Fruit fly (Drosophila melanogaster) whole organism, prepupa: ENCODE results near the gene CG32081.

Source experiments
- Blimp-1 ChIP-seq: fragments of 200-800 bp; sonication (Bioruptor generic); optimal IDR thresholded peaks from 3 replicates; lab custom pipeline; 2017; ENCODE audit warnings: missing biosample characterization, missing genetic modification characterization, mild to moderate bottlenecking, moderate library complexity, missing genetic modification reagents
- CG10631 ChIP-seq: fragments of 200-800 bp; sonication (Bioruptor generic); optimal IDR thresholded peaks from 2 replicates; lab custom pipeline; 2016; ENCODE audit warnings: missing biosample characterization, missing genetic modification characterization
- CG10669 ChIP-seq: fragments of 200-800 bp; sonication (Bioruptor generic); optimal IDR thresholded peaks from 3 replicates; lab custom pipeline; 2018; ENCODE audit warnings: missing biosample characterization, mild to moderate bottlenecking, missing genetic modification characterization, moderate library complexity
- CG11294 ChIP-seq: fragments of 200-800 bp; sonication (Bioruptor generic); IDR thresholded peaks from 2 replicates; pipeline ENCODE4 v1.3.6; 2022; ENCODE audit warnings: missing biosample characterization, missing genetic modification characterization
- CG11902 ChIP-seq: fragments of 200-800 bp; sonication (Bioruptor generic); optimal IDR thresholded peaks from 3 replicates; lab custom pipeline; 2016; ENCODE audit warnings: missing biosample characterization, missing genetic modification characterization
- CG15336 ChIP-seq: fragments of 200-800 bp; sonication (Bioruptor generic); IDR thresholded peaks from 2 replicates; pipeline ENCODE4 v1.3.6; 2022; ENCODE audit warnings: missing biosample characterization, missing genetic modification characterization
- CG1621 ChIP-seq: fragments of 200-800 bp; sonication (Bioruptor generic); optimal IDR thresholded peaks from 3 replicates; lab custom pipeline; 2018; ENCODE audit warnings: missing biosample characterization, mild to moderate bottlenecking, missing genetic modification characterization
- CG3032 ChIP-seq: fragments of 200-800 bp; optimal IDR thresholded peaks from 2 replicates; lab custom pipeline; 2019; ENCODE audit warnings: missing biosample characterization, mild to moderate bottlenecking, missing genetic modification characterization, moderate library complexity
- CG31627 ChIP-seq: fragments of 200-800 bp; sonication (Bioruptor generic); optimal IDR thresholded peaks from 3 replicates; lab custom pipeline; 2016; ENCODE audit warnings: missing biosample characterization, missing genetic modification characterization
- CG34406 ChIP-seq: fragments of 200-800 bp; sonication (Bioruptor generic); optimal IDR thresholded peaks from 3 replicates; lab custom pipeline; 2016; ENCODE audit warnings: missing biosample characterization, missing genetic modification characterization
- CG3919 ChIP-seq: fragments of 200-800 bp; sonication (Bioruptor generic); optimal IDR thresholded peaks from 3 replicates; lab custom pipeline; 2016; ENCODE audit warnings: missing biosample characterization, missing genetic modification characterization
- CG4318 ChIP-seq: fragments of 200-800 bp; sonication (Bioruptor generic); optimal IDR thresholded peaks from 3 replicates; lab custom pipeline; 2017; ENCODE audit warnings: missing biosample characterization, mild to moderate bottlenecking, missing genetic modification characterization
- CG6163 ChIP-seq: fragments of 200-800 bp; sonication (Bioruptor generic); IDR thresholded peaks from 3 replicates; pipeline ENCODE4 v1.3.6; 2022; ENCODE audit warnings: missing biosample characterization, missing genetic modification characterization
- CG6276 ChIP-seq: fragments of 200-800 bp; sonication (Bioruptor generic); optimal IDR thresholded peaks from 2 replicates; lab custom pipeline; 2017; ENCODE audit warnings: missing biosample characterization, mild to moderate bottlenecking, missing genetic modification characterization
- CG6792 ChIP-seq: fragments of 200-800 bp; sonication (Bioruptor generic); optimal IDR thresholded peaks from 3 replicates; lab custom pipeline; 2016; ENCODE audit warnings: missing biosample characterization, missing genetic modification characterization
- CG6808 ChIP-seq: fragments of 200-800 bp; sonication (Bioruptor generic); optimal IDR thresholded peaks from 3 replicates; lab custom pipeline; 2017; ENCODE audit warnings: missing biosample characterization, missing genetic modification characterization, mild to moderate bottlenecking, moderate library complexity, missing genetic modification reagents
- CG8319 ChIP-seq: fragments of 200-800 bp; sonication (Bioruptor generic); optimal IDR thresholded peaks from 3 replicates; lab custom pipeline; 2016; ENCODE audit warnings: missing biosample characterization, missing genetic modification characterization
- CG8632 ChIP-seq: fragments of 200-800 bp; sonication (Bioruptor generic); optimal IDR thresholded peaks from 3 replicates; lab custom pipeline; 2016; ENCODE audit warnings: missing biosample characterization, missing genetic modification characterization
- Eip75B ChIP-seq: fragments of 200-800 bp; sonication (Bioruptor generic); optimal IDR thresholded peaks from 3 replicates; lab custom pipeline; 2016; ENCODE audit warnings: missing biosample characterization, missing genetic modification characterization
- Eip78C ChIP-seq: fragments of 200-800 bp; sonication (Bioruptor generic); peaks from one replicate; lab custom pipeline; 2016; ENCODE audit warnings: missing biosample characterization, missing genetic modification characterization
- Eip93F ChIP-seq: fragments of 200-800 bp; sonication (Bioruptor generic); optimal IDR thresholded peaks from 2 replicates; lab custom pipeline; 2016; ENCODE audit warnings: missing biosample characterization, mild to moderate bottlenecking, missing genetic modification characterization
- Ets21C ChIP-seq: fragments of 200-800 bp; sonication (Bioruptor generic); optimal IDR thresholded peaks from 3 replicates; lab custom pipeline; 2016; ENCODE audit warnings: missing biosample characterization, missing genetic modification characterization
- Hr38 ChIP-seq: sonication (Bioruptor generic); optimal IDR thresholded peaks from 2 replicates; lab custom pipeline; 2016; ENCODE audit warnings: missing biosample characterization, missing genetic modification characterization
- Hr39 ChIP-seq: fragments of 200-800 bp; sonication (Bioruptor generic); optimal IDR thresholded peaks from 2 replicates; lab custom pipeline; 2016; ENCODE audit warnings: missing biosample characterization, missing genetic modification characterization
- Lpt ChIP-seq: fragments of 200-800 bp; sonication (Bioruptor generic); optimal IDR thresholded peaks from 3 replicates; lab custom pipeline; 2016; ENCODE audit warnings: missing biosample characterization, missing genetic modification characterization
- Met ChIP-seq: fragments of 200-800 bp; sonication (Bioruptor generic); optimal IDR thresholded peaks from 3 replicates; lab custom pipeline; 2016; ENCODE audit warnings: missing biosample characterization, missing genetic modification characterization
- Sox14 ChIP-seq: fragments of 200-800 bp; sonication (Bioruptor generic); optimal IDR thresholded peaks from 3 replicates; lab custom pipeline; 2016; ENCODE audit warnings: missing biosample characterization, missing genetic modification characterization
- Sox15 ChIP-seq: fragments of 200-800 bp; sonication (Bioruptor generic); optimal IDR thresholded peaks from 3 replicates; lab custom pipeline; 2016; ENCODE audit warnings: missing biosample characterization, missing genetic modification characterization
- achi ChIP-seq: fragments of 200-800 bp; sonication (Bioruptor generic); optimal IDR thresholded peaks from 3 replicates; lab custom pipeline; 2016; ENCODE audit warnings: missing biosample characterization, missing genetic modification characterization
- acj6 ChIP-seq: fragments of 200-800 bp; sonication (Bioruptor generic); optimal IDR thresholded peaks from 3 replicates; lab custom pipeline; 2016; ENCODE audit warnings: missing biosample characterization, missing genetic modification characterization
- cyc ChIP-seq: fragments of 200-800 bp; sonication (Bioruptor generic); optimal IDR thresholded peaks from 3 replicates; lab custom pipeline; 2016; ENCODE audit warnings: missing biosample characterization, missing genetic modification characterization
- dsx ChIP-seq: fragments of 200-800 bp; optimal IDR thresholded peaks from 3 replicates; lab custom pipeline; 2019; ENCODE audit warnings: missing biosample characterization, mild to moderate bottlenecking, missing genetic modification characterization, moderate library complexity; ENCODE audit not compliant: poor library complexity, severe bottlenecking
- esn ChIP-seq: fragments of 200-800 bp; sonication (Bioruptor generic); optimal IDR thresholded peaks from 2 replicates; lab custom pipeline; 2016; ENCODE audit warnings: missing biosample characterization, mild to moderate bottlenecking, missing genetic modification characterization, moderate library complexity
- fd59A ChIP-seq: fragments of 200-800 bp; sonication (Bioruptor generic); optimal IDR thresholded peaks from 2 replicates; lab custom pipeline; 2017; ENCODE audit warnings: missing biosample characterization, mild to moderate bottlenecking, missing genetic modification characterization, missing genetic modification reagents
- pdm3 ChIP-seq: fragments of 200-800 bp; sonication (Bioruptor generic); optimal IDR thresholded peaks from 3 replicates; lab custom pipeline; 2016; ENCODE audit warnings: missing biosample characterization, missing genetic modification characterization
- ss ChIP-seq, 2 experiments: fragments of 200-800 bp; sonication (Bioruptor generic); optimal IDR thresholded peaks; 2 replicates in 1 of 2; 3 replicates in 1 of 2; lab custom pipeline; 2017 to 2018; ENCODE audit warnings: mild to moderate bottlenecking in 2 of 2, missing biosample characterization in 2 of 2, missing genetic modification characterization in 2 of 2, moderate library complexity in 1 of 2
- svp ChIP-seq: fragments of 200-800 bp; sonication (Bioruptor generic); peaks from one replicate; lab custom pipeline; 2016; ENCODE audit warnings: missing biosample characterization, missing genetic modification characterization
- vri ChIP-seq: fragments of 200-800 bp; sonication (Bioruptor generic); optimal IDR thresholded peaks from 3 replicates; lab custom pipeline; 2016; ENCODE audit warnings: missing biosample characterization, mild to moderate bottlenecking, missing genetic modification characterization

CG32081 gene

DNA sequence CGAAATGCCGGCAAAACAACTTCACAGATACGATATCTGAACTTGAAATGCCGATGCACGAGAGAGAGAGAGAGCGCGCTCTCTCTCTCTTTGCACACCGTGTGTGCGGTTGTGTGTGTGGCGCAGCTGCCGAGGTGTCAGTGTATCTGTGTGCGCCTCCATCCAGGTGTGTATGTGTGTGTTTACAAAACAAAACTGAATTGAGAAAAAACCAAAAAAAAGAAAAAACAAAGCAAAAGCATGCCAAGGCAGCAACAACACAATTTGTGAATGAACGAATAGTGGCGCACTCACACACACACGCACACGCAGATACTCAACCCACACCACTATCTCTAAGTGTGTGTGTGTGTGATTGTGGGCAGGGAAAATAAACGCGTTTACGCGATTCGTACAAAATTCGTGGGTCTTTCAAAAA lies 17.0 kb upstream of the CG32081 start (continued):
- TF ChIP-seq CG10631 (GFP tag; lab: Kevin White, UChicago), result peak; percentile 71
- TF ChIP-seq Blimp-1, result peak; percentile 41
- TF ChIP-seq Met (GFP tag; lab: Kevin White, UChicago), result peak; percentile 51
- TF ChIP-seq pdm3 (GFP tag; lab: Kevin White, UChicago), result peak; percentile 82
- TF ChIP-seq dsx (GFP tag; lab: Kevin White, UChicago), result peak; percentile 74
- peak; percentile 72 for TF ChIP-seq CG6792
- TF ChIP-seq CG8319 (GFP tag; lab: Kevin White, UChicago), result peak; percentile 76
- TF ChIP-seq Ets21C (GFP tag; lab: Kevin White, UChicago), result peak; percentile 29
- TF ChIP-seq fd59A (GFP tag; lab: Kevin White, UChicago), result peak; percentile 84
- peak; percentile 36 for TF ChIP-seq Eip93F (GFP tag; lab: Kevin White, UChicago)
- peak; percentile 63 for TF ChIP-seq esn
- TF ChIP-seq acj6 (GFP tag; lab: Kevin White, UChicago), result peak; percentile 68
- peak; percentile 79 for TF ChIP-seq Sox14
- TF ChIP-seq vri, result peak; percentile 80
- peak; percentile 23 for TF ChIP-seq cyc (GFP tag; lab: Kevin White, UChicago)
- TF ChIP-seq CG6163, result peak; percentile 99
- TF ChIP-seq achi (GFP tag; lab: Kevin White, UChicago), result peak; percentile 83
- no peak for TF ChIP-seq CG31627
- peak; percentile 93 for TF ChIP-seq CG1621

dm6 chr3L:11011610-11012202 lies 15.7 kb upstream of the CG32081 start:
- TF ChIP-seq CG6808, result no peak

- TF ChIP-seq pdm3 (GFP tag; lab: Kevin White, UChicago) (no peak), Hr39 (GFP tag; lab: Kevin White, UChicago) (no peak), CG8319 (GFP tag; lab: Kevin White, UChicago) (no peak), CG15336 (GFP tag; lab: Robert Waterston, UW) (no peak), CG6808 (no peak), CG6792 (no peak), dsx (GFP tag; lab: Kevin White, UChicago) (no peak), Met (GFP tag; lab: Kevin White, UChicago) (no peak), svp (GFP tag; lab: Kevin White, UChicago) (no peak), Blimp-1 (no peak), cyc (GFP tag; lab: Kevin White, UChicago) (no peak), CG11294 (GFP tag; lab: Robert Waterston, UW) (no peak), fd59A (GFP tag; lab: Kevin White, UChicago) (no peak), Sox15 (GFP tag; lab: Kevin White, UChicago) (no peak), Eip75B (GFP tag; lab: Kevin White, UChicago) (no peak), Eip93F (GFP tag; lab: Kevin White, UChicago) (no peak), CG3919 (no peak), CG8632 (no peak), CG10669 (no peak), CG11902 (GFP tag; lab: Kevin White, UChicago) (no peak)
Measured at dm6 chr3L:11015203-11015602, 12.2 kb upstream of the CG32081 start.

DNA sequence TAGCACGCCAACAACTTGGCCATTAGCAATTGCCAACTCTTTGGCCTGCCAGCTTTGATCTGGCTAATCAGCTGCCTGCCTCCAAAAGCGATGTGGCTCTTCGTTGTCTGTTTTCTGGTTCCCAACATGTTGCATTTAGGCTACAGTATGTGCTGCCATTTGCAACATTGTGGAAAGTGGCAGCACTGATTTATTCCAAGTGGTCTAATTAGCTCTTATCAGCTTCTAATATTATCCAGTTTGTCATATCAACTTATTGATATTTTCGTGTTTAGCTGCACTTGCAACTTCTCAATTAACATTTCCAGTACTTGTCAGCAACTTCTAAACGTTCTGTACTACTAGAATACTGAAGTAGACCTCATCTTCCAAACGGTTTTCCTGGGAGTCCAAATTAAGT lies 7.3 kb upstream of the CG32081 start:
- TF ChIP-seq Met (GFP tag; lab: Kevin White, UChicago) (no peak), CG34406 (GFP tag; lab: Kevin White, UChicago) (no peak), CG10631 (GFP tag; lab: Kevin White, UChicago) (no peak), CG15336 (GFP tag; lab: Robert Waterston, UW) (no peak), CG8319 (GFP tag; lab: Kevin White, UChicago) (no peak), cyc (GFP tag; lab: Kevin White, UChicago) (no peak), Hr39 (GFP tag; lab: Kevin White, UChicago) (no peak), CG6792 (no peak), CG1621 (no peak), ss (GFP tag; optimal IDR thresholded peaks at IDR 0.05; lab: Kevin White, UChicago) (no peak), Hr38 (GFP tag; lab: Kevin White, UChicago) (no peak), CG3032 (tag; lab: Kevin White, UChicago) (no peak), CG4318 (no peak), pdm3 (GFP tag; lab: Kevin White, UChicago) (no peak), Eip78C (GFP tag; lab: Kevin White, UChicago) (no peak), Lpt (GFP tag; lab: Kevin White, UChicago) (no peak), Eip93F (GFP tag; lab: Kevin White, UChicago) (no peak), CG6276 (GFP tag; lab: Kevin White, UChicago) (no peak), CG3919 (no peak)
- TF ChIP-seq, all 60 proteins: peak for 0
